Fruit fly (Drosophila melanogaster) whole organism, embryonic: Measurements from ENCODE around the gene CG13921.

Source experiments
- CG10267 ChIP-seq: fragments of 200-800 bp; sonication (Bioruptor generic); optimal IDR thresholded peaks from 2 replicates; lab custom pipeline; 2018; ENCODE audit warnings: missing biosample characterization, mild to moderate bottlenecking, missing genetic modification characterization, moderate library complexity
- CG12391 ChIP-seq: fragments of 200-800 bp; sonication (Bioruptor generic); optimal IDR thresholded peaks from 3 replicates; lab custom pipeline; 2018; ENCODE audit warnings: missing biosample characterization, mild to moderate bottlenecking, missing genetic modification characterization, moderate library complexity
- CG13287 ChIP-seq: fragments of 200-800 bp; sonication (Bioruptor generic); IDR thresholded peaks from 2 replicates; pipeline ENCODE4 v1.3.6; 2022; ENCODE audit warnings: missing biosample characterization, missing genetic modification characterization; ENCODE audit not compliant: partially characterized antibody
- CG13424 ChIP-seq: fragments of 200-800 bp; sonication (Bioruptor generic); optimal IDR thresholded peaks from 2 replicates; lab custom pipeline; 2019; ENCODE audit warnings: missing biosample characterization, mild to moderate bottlenecking, missing genetic modification characterization, moderate library complexity
- CG13624 ChIP-seq: fragments of 200-800 bp; sonication (Bioruptor generic); optimal IDR thresholded peaks from 2 replicates; lab custom pipeline; 2016; ENCODE audit warnings: missing biosample characterization, missing genetic modification characterization
- CG14710 ChIP-seq: fragments of 200-800 bp; sonication (Bioruptor generic); optimal IDR thresholded peaks from 3 replicates; lab custom pipeline; 2019; ENCODE audit warnings: missing biosample characterization, mild to moderate bottlenecking, missing genetic modification characterization, moderate library complexity
- CG1602 ChIP-seq: fragments of 200-800 bp; sonication (Bioruptor generic); optimal IDR thresholded peaks from 3 replicates; lab custom pipeline; 2016; ENCODE audit warnings: missing biosample characterization, missing genetic modification characterization
- CG17186 ChIP-seq: fragments of 200-800 bp; sonication (Bioruptor generic); optimal IDR thresholded peaks from 3 replicates; lab custom pipeline; 2017; ENCODE audit warnings: missing biosample characterization, missing genetic modification reagents, missing genetic modification characterization
- CG17359 ChIP-seq: fragments of 200-800 bp; sonication (Bioruptor generic); optimal IDR thresholded peaks from 3 replicates; lab custom pipeline; 2018; ENCODE audit warnings: missing biosample characterization, mild to moderate bottlenecking, missing genetic modification characterization, moderate library complexity
- CG18476 ChIP-seq: fragments of 200-800 bp; sonication (Bioruptor generic); optimal IDR thresholded peaks from 2 replicates; lab custom pipeline; 2016; ENCODE audit warnings: missing biosample characterization, mild to moderate bottlenecking, missing genetic modification characterization
- CG2116 ChIP-seq: fragments of 200-800 bp; sonication (Bioruptor generic); optimal IDR thresholded peaks from 3 replicates; lab custom pipeline; 2018; ENCODE audit warnings: missing biosample characterization, mild to moderate bottlenecking, missing genetic modification characterization
- CG2120 ChIP-seq: fragments of 200-800 bp; sonication (Bioruptor generic); optimal IDR thresholded peaks from 3 replicates; lab custom pipeline; 2016; ENCODE audit warnings: missing biosample characterization, missing genetic modification characterization
- CG2875 ChIP-seq: fragments of 200-800 bp; sonication (Bioruptor generic); optimal IDR thresholded peaks from 2 replicates; lab custom pipeline; 2017; ENCODE audit warnings: missing biosample characterization, mild to moderate bottlenecking, missing genetic modification characterization, missing genetic modification reagents
- CG33557 ChIP-seq: fragments of 200-800 bp; sonication (Bioruptor generic); optimal IDR thresholded peaks from 2 replicates; lab custom pipeline; 2019; ENCODE audit warnings: missing biosample characterization, mild to moderate bottlenecking, missing genetic modification characterization, moderate library complexity
- CG8089 ChIP-seq: fragments of 200-800 bp; sonication (Bioruptor generic); optimal IDR thresholded peaks from 3 replicates; lab custom pipeline; 2016; ENCODE audit warnings: missing biosample characterization, missing genetic modification characterization
- CoRest ChIP-seq: fragments of 200-800 bp; sonication (Bioruptor generic); optimal IDR thresholded peaks from 3 replicates; lab custom pipeline; 2018; ENCODE audit warnings: missing biosample characterization, mild to moderate bottlenecking, missing genetic modification characterization, moderate library complexity
- Deaf1 ChIP-seq: fragments of 200-800 bp; optimal IDR thresholded peaks from 3 replicates; lab custom pipeline; 2019; ENCODE audit warnings: missing biosample characterization, mild to moderate bottlenecking, missing genetic modification characterization, moderate library complexity
- Doc2 ChIP-seq: fragments of 200-800 bp; sonication (Bioruptor generic); IDR thresholded peaks from 2 replicates; pipeline ENCODE4 v1.3.6; 2022; ENCODE audit warnings: missing biosample characterization, missing genetic modification characterization
- HLH3B ChIP-seq: fragments of 200-800 bp; sonication (Bioruptor generic); IDR thresholded peaks from 2 replicates; pipeline ENCODE4 v1.3.6; 2022; ENCODE audit warnings: missing biosample characterization, missing genetic modification characterization
- MESR4 ChIP-seq: fragments of 200-800 bp; sonication (Bioruptor generic); optimal IDR thresholded peaks from 2 replicates; lab custom pipeline; 2018; ENCODE audit warnings: missing biosample characterization, mild to moderate bottlenecking, missing genetic modification characterization, moderate library complexity
- Med ChIP-seq: fragments of 200-800 bp; sonication (Bioruptor generic); peaks from one replicate; lab custom pipeline; 2016; ENCODE audit warnings: missing biosample characterization, missing genetic modification characterization, mild to moderate bottlenecking, inconsistent platforms, moderate library complexity
- NC2α ChIP-seq: fragments of 200-800 bp; sonication (Bioruptor generic); optimal IDR thresholded peaks from 2 replicates; lab custom pipeline; 2016; ENCODE audit warnings: missing biosample characterization, missing genetic modification characterization
- Ptx1 ChIP-seq: fragments of 200-800 bp; sonication (Bioruptor generic); IDR thresholded peaks from 2 replicates; pipeline ENCODE4 v1.3.6; 2022; ENCODE audit warnings: missing biosample characterization, missing genetic modification characterization
- Side ChIP-seq: fragments of 200-800 bp; sonication (Bioruptor generic); optimal IDR thresholded peaks from 2 replicates; lab custom pipeline; 2016; ENCODE audit warnings: missing biosample characterization, missing genetic modification characterization
- ato ChIP-seq: fragments of 200-800 bp; sonication (Bioruptor generic); IDR thresholded peaks from 2 replicates; pipeline ENCODE4 v1.3.6; 2022; ENCODE audit warnings: missing biosample characterization, missing genetic modification characterization; ENCODE audit not compliant: partially characterized antibody
- az2 ChIP-seq: fragments of 200-800 bp; sonication (Bioruptor generic); optimal IDR thresholded peaks from 3 replicates; lab custom pipeline; 2016; ENCODE audit warnings: missing biosample characterization, missing genetic modification characterization
- br ChIP-seq: fragments of >200 bp; optimal IDR thresholded peaks from 2 replicates; lab custom pipeline; 2017
- bsh ChIP-seq, 2 experiments: fragments of 200-800 bp; sonication (Bioruptor generic); optimal IDR thresholded peaks; 2 replicates each; lab custom pipeline; 2017 to 2018; ENCODE audit warnings: mild to moderate bottlenecking in 2 of 2, missing biosample characterization in 2 of 2, missing genetic modification characterization in 2 of 2, moderate library complexity in 1 of 2
- cg ChIP-seq: fragments of 200-800 bp; sonication (Bioruptor generic); optimal IDR thresholded peaks from 3 replicates; lab custom pipeline; 2019; ENCODE audit warnings: missing biosample characterization, mild to moderate bottlenecking, missing genetic modification characterization, moderate library complexity
- chm ChIP-seq: fragments of 200-800 bp; sonication (Bioruptor generic); IDR thresholded peaks from 2 replicates; pipeline ENCODE4 v1.3.6; 2022; ENCODE audit warnings: missing biosample characterization, missing genetic modification characterization
- dysf ChIP-seq: fragments of 200-800 bp; sonication (Bioruptor generic); IDR thresholded peaks from 3 replicates; pipeline ENCODE4 v1.3.6; 2022; ENCODE audit warnings: missing biosample characterization, missing genetic modification characterization
- eyg ChIP-seq: fragments of 200-800 bp; sonication (Bioruptor generic); optimal IDR thresholded peaks from 3 replicates; lab custom pipeline; 2016; ENCODE audit warnings: missing biosample characterization, missing genetic modification characterization
- gfzf ChIP-seq: fragments of 200-800 bp; sonication (Bioruptor generic); optimal IDR thresholded peaks from 2 replicates; lab custom pipeline; 2016; ENCODE audit warnings: missing biosample characterization, mild to moderate bottlenecking, missing genetic modification characterization, moderate library complexity
- ham ChIP-seq: fragments of 200-800 bp; sonication (Bioruptor generic); IDR thresholded peaks from 2 replicates; pipeline ENCODE4 v1.3.6; 2022; ENCODE audit warnings: missing biosample characterization, missing genetic modification characterization
- insv ChIP-seq, 2 experiments: fragments of 200-800 bp; sonication (Bioruptor generic); optimal IDR thresholded peaks; 3 replicates each; lab custom pipeline; 2016 to 2018; ENCODE audit warnings: missing biosample characterization in 2 of 2, missing genetic modification characterization in 2 of 2
- klu ChIP-seq: fragments of 200-800 bp; sonication (Bioruptor generic); IDR thresholded peaks from 2 replicates; pipeline ENCODE4 v1.3.6; 2022; ENCODE audit warnings: missing biosample characterization, missing genetic modification characterization
- mld ChIP-seq: fragments of 200-800 bp; sonication (Bioruptor generic); IDR thresholded peaks from 3 replicates; pipeline ENCODE4 v1.3.6; 2022; ENCODE audit warnings: missing biosample characterization, missing genetic modification characterization; ENCODE audit not compliant: partially characterized antibody
- nerfin-1 ChIP-seq: fragments of 200-800 bp; sonication (Bioruptor generic); optimal IDR thresholded peaks from 3 replicates; lab custom pipeline; 2019; ENCODE audit warnings: missing biosample characterization, mild to moderate bottlenecking, missing genetic modification characterization, moderate library complexity
- nerfin-2 ChIP-seq: fragments of 200-800 bp; sonication (Bioruptor generic); IDR thresholded peaks from 2 replicates; pipeline ENCODE4 v1.3.6; 2022; ENCODE audit warnings: missing biosample characterization, missing genetic modification characterization; ENCODE audit not compliant: partially characterized antibody
- nom ChIP-seq: fragments of 200-800 bp; sonication (Bioruptor generic); optimal IDR thresholded peaks from 2 replicates; lab custom pipeline; 2017; ENCODE audit warnings: missing biosample characterization, missing genetic modification characterization, mild to moderate bottlenecking, moderate library complexity, missing genetic modification reagents
- pros ChIP-seq: fragments of 200-800 bp; sonication (Bioruptor generic); optimal IDR thresholded peaks from 3 replicates; lab custom pipeline; 2019; ENCODE audit warnings: missing biosample characterization, mild to moderate bottlenecking, missing genetic modification characterization, moderate library complexity
- repo ChIP-seq: fragments of 200-800 bp; sonication (Bioruptor generic); optimal IDR thresholded peaks from 2 replicates; lab custom pipeline; 2016; ENCODE audit warnings: missing biosample characterization, missing genetic modification characterization
- sna ChIP-seq: fragments of 200-800 bp; sonication (Bioruptor generic); IDR thresholded peaks from 2 replicates; pipeline ENCODE4 v1.3.6; 2022; ENCODE audit warnings: missing biosample characterization, missing genetic modification characterization; ENCODE audit not compliant: partially characterized antibody
- sob ChIP-seq: fragments of 200-800 bp; sonication (Bioruptor generic); IDR thresholded peaks from 2 replicates; pipeline ENCODE4 v1.3.6; 2022; ENCODE audit warnings: missing biosample characterization, missing genetic modification characterization
- zf30C ChIP-seq: fragments of 200-800 bp; sonication (Bioruptor generic); optimal IDR thresholded peaks from 3 replicates; lab custom pipeline; 2018; ENCODE audit warnings: missing biosample characterization, mild to moderate bottlenecking, missing genetic modification characterization

The CG13921 gene

DNA sequence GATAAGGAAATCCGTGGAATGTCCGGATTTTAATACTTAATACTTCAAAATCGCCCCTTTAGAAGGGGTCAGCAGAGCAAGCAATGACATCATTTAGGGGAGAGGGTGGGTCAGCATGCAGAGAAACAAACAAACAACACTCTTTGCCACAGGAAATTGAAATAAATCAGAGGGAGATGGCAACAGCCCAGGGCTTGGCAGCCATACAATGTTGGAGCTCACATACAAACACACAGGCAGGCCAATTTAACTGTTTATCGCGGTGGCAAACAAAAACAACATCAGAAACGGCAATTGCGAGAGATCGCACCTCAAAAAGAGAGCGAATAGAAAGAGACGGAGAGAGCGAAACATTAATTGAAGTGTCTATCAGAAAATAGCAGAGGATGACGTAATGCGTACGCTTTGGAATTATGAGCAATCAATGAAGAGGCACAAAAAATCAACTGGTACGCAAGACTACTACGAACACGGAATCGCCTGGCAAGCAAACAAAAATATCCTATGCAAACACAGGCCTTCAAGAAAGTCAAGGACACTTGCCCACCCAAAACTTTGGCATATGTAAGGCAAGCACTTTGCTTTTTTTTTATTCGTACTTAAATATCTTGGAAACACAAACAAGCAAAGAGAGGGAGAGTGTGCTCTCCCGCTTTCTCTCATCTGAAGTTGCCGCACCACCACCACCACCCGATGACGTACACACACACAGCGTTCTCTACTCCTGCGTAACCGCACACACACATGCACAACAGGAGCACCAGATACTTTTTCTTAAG is 47.6 kb downstream of the CG13921 start (continued):
- no peak for TF ChIP-seq Deaf1 (tag; lab: Kevin White, UChicago)
- TF ChIP-seq zf30C (GFP tag; lab: Kevin White, UChicago): no peak
- no peak for TF ChIP-seq nom (GFP tag; lab: Kevin White, UChicago)
- peak in 1 of 2 experiments; percentile 33 for TF ChIP-seq bsh (GFP tag; optimal IDR thresholded peaks at IDR 0.05; lab: Kevin White, UChicago)

- TF ChIP-seq CG13624 (GFP tag; lab: Kevin White, UChicago): peak; percentile 68
- TF ChIP-seq dysf (GFP tag; lab: Robert Waterston, UW): 0 out of 3 replicates have a peak, but pooled peaks have one; percentile 16
- TF ChIP-seq nerfin-2: peak; percentile 77
- TF ChIP-seq CG33557 (GFP tag; lab: Kevin White, UChicago): peak; percentile 29
- TF ChIP-seq cg: peak; percentile 75
- TF ChIP-seq MESR4 (GFP tag; lab: Kevin White, UChicago): peak; percentile 63
- peak; percentile 34 for TF ChIP-seq CG2875 (GFP tag; lab: Kevin White, UChicago)
- peak; percentile 87 for TF ChIP-seq CG13287 (GFP tag; lab: Robert Waterston, UW)
- TF ChIP-seq klu (GFP tag; lab: Robert Waterston, UW): no peak
- peak; percentile 62; the same call in 1 of the 3 replicates for TF ChIP-seq mld
- TF ChIP-seq CG18476 (GFP tag; lab: Kevin White, UChicago): no peak
- 0 out of 2 replicates have a peak, but pooled peaks have one; percentile 41 for TF ChIP-seq sob (GFP tag; lab: Robert Waterston, UW)
- peak; percentile 78 for TF ChIP-seq CG14710 (tag; lab: Kevin White, UChicago)
- TF ChIP-seq nerfin-1: no peak
- TF ChIP-seq eyg: peak; percentile 34
- TF ChIP-seq sna (GFP tag; lab: Robert Waterston, UW): peak; percentile 78
- TF ChIP-seq repo (GFP tag; lab: Kevin White, UChicago): no peak
- TF ChIP-seq CG17359 (tag; lab: Kevin White, UChicago): peak; percentile 20
- TF ChIP-seq CG13424 (tag; lab: Kevin White, UChicago): peak; percentile 12
- TF ChIP-seq Ptx1 (GFP tag; lab: Robert Waterston, UW): no peak
- TF ChIP-seq gfzf (GFP tag; lab: Kevin White, UChicago): peak; percentile 92
- peak; percentile 20 for TF ChIP-seq CoRest (tag; lab: Kevin White, UChicago)
- peak; percentile 79 for TF ChIP-seq CG10267
- TF ChIP-seq Doc2 (GFP tag; lab: Robert Waterston, UW): no peak
- TF ChIP-seq ato (GFP tag; lab: Robert Waterston, UW): peak; percentile 59
- no peak for TF ChIP-seq HLH3B (GFP tag; lab: Robert Waterston, UW)
- peak; percentile 30 for TF ChIP-seq Side (GFP tag; lab: Kevin White, UChicago)
- TF ChIP-seq CG17186: peak; percentile 77
- peak; percentile 82 for TF ChIP-seq CG2116 (GFP tag; lab: Kevin White, UChicago)
- no peak for TF ChIP-seq az2 (GFP tag; lab: Kevin White, UChicago)
- peak; percentile 57; the same call in 1 of the 2 replicates for TF ChIP-seq chm
- no peak for TF ChIP-seq br (lab: Kevin White, UChicago)
- TF ChIP-seq CG2120 (GFP tag; lab: Kevin White, UChicago): peak; percentile 1
- TF ChIP-seq CG12391 (tag; lab: Kevin White, UChicago): peak; percentile 44
- peak in 1 of 2 experiments; percentile 4 for TF ChIP-seq insv (GFP tag; optimal IDR thresholded peaks at IDR 0.05; lab: Kevin White, UChicago)
- TF ChIP-seq Med: peak; percentile 91
- no peak for TF ChIP-seq CG1602 (GFP tag; lab: Kevin White, UChicago)
- no peak for TF ChIP-seq ham
- TF ChIP-seq NC2α (GFP tag; lab: Kevin White, UChicago): peak; percentile 8
- TF ChIP-seq CG8089 (GFP tag; lab: Kevin White, UChicago): peak; percentile 9
- TF ChIP-seq pros: peak; percentile 15
These were observed 48.4 kb downstream of the CG13921 start, which contains the start of the genes alpha-Spec, dlt and Cdc37 for dm6 chr3L:1794943-1795696. alpha-Spec (minus strand) TSS chr3L:1795328. dlt (minus strand) TSS chr3L:1795328. Cdc37 (plus strand) TSS chr3L:1795392.
